Fruit fly (Drosophila melanogaster): ENCODE results near the gene CG31106.

CG31106 gene

dm6 chr3R:25232271-25232989 is 16.3 kb downstream of the CG31106 start, which contains the start of gene Cad96Cb (continued):
- TF ChIP-seq CG42726 (GFP tag; IDR thresholded peaks at IDR 0.05; ENCODE audit: partially characterized antibody) (no peak), Hr39 (optimal IDR thresholded peaks at IDR 0.05) (no peak), Stat92E (GFP tag; optimal IDR thresholded peaks at IDR 0.05) (peak in 1 of 3 experiments; percentile 27), ems (GFP tag; optimal IDR thresholded peaks at IDR 0.05) (peak; percentile 76), hkb (optimal IDR thresholded peaks at IDR 0.05) (no peak), hkb (GFP tag; IDR thresholded peaks at IDR 0.05) (peak; percentile 79), CG8290 (GFP tag; optimal IDR thresholded peaks at IDR 0.05) (no peak), CG8290 (tag; optimal IDR thresholded peaks at IDR 0.05) (peak in 1 of 2 experiments; percentile 3), Sox102F (GFP tag; optimal IDR thresholded peaks at IDR 0.05) (peak; percentile 86), Ada2b (GFP tag; IDR thresholded peaks at IDR 0.05) (no peak), H2.0 (GFP tag; IDR thresholded peaks at IDR 0.05) (peak; percentile 38; the same call in 1 of the 2 replicates), Awh (GFP tag; IDR thresholded peaks at IDR 0.05) (peak; percentile 25; the same call in 1 of the 2 replicates), Atf6 (GFP tag; IDR thresholded peaks at IDR 0.05) (peak; percentile 36; the same call in 1 of the 2 replicates), Trl (optimal IDR thresholded peaks at IDR 0.05) (no peak), Trl (GFP tag; optimal IDR thresholded peaks at IDR 0.05) (peak; percentile 74), ash1 (GFP tag; optimal IDR thresholded peaks at IDR 0.05) (no peak), CG11085 (GFP tag; IDR thresholded peaks at IDR 0.05) (no peak), jumu (GFP tag; optimal IDR thresholded peaks at IDR 0.05) (peak; percentile 76), Sox100B (GFP tag; optimal IDR thresholded peaks at IDR 0.05) (peak; percentile 96), CG34422 (GFP tag; IDR thresholded peaks at IDR 0.05) (peak; percentile 41; the same call in 2 of the 3 replicates), CG32532 (GFP tag; IDR thresholded peaks at IDR 0.05) (peak; percentile 40; the same call in 1 of the 2 replicates), croc (GFP tag; conservative IDR thresholded peaks at IDR 0.05) (peak; percentile 74), CG17568 (GFP tag; optimal IDR thresholded peaks at IDR 0.05) (no peak), eyg (GFP tag; optimal IDR thresholded peaks at IDR 0.05) (peak; percentile 75), caup (GFP tag; optimal IDR thresholded peaks at IDR 0.05; ENCODE audit: severe bottlenecking) (peak; percentile 66), CG18619 (GFP tag; optimal IDR thresholded peaks at IDR 0.05) (peak; percentile 82), CG9817 (tag; optimal IDR thresholded peaks at IDR 0.05) (peak; percentile 43), wor (GFP tag; IDR thresholded peaks at IDR 0.05) (peak; percentile 66), shn (GFP tag; optimal IDR thresholded peaks at IDR 0.05) (peak; percentile 53), pan (optimal IDR thresholded peaks at IDR 0.05) (no peak), pan (GFP tag; optimal IDR thresholded peaks at IDR 0.05 in 1 of 2, IDR thresholded peaks at IDR 0.05 in 1 of 2) (peak in 1 of 2 experiments; percentile 66), cas (GFP tag; IDR thresholded peaks at IDR 0.05) (no peak), bowl (GFP tag; IDR thresholded peaks at IDR 0.05) (no peak), CG6689 (GFP tag; IDR thresholded peaks at IDR 0.05) (peak; percentile 81), trem (tag; optimal IDR thresholded peaks at IDR 0.05) (peak; percentile 76), CoRest (tag; optimal IDR thresholded peaks at IDR 0.05) (peak; percentile 90), yki (optimal IDR thresholded peaks at IDR 0.05) (no peak), NFAT (GFP tag; IDR thresholded peaks at IDR 0.05) (no peak), ci (GFP tag; IDR thresholded peaks at IDR 0.05) (peak; percentile 63; the same call in 2 of the 3 replicates), CG13775 (GFP tag; optimal IDR thresholded peaks at IDR 0.05) (peak; percentile 84), bigmax (GFP tag; optimal IDR thresholded peaks at IDR 0.05) (no peak), Lim3 (GFP tag; IDR thresholded peaks at IDR 0.05) (no peak), CG3847 (GFP tag; IDR thresholded peaks at IDR 0.05) (peak; percentile 41; the same call in 1 of the 2 replicates), CG13894 (tag; optimal IDR thresholded peaks at IDR 0.05) (no peak), CG2889 (GFP tag; IDR thresholded peaks at IDR 0.05) (no peak), Six4 (GFP tag; optimal IDR thresholded peaks at IDR 0.05) (peak; percentile 78), Mes4 (GFP tag; optimal IDR thresholded peaks at IDR 0.05) (peak; percentile 85), Sry-δ (GFP tag; optimal IDR thresholded peaks at IDR 0.05) (peak; percentile 21), CG9437 (GFP tag; optimal IDR thresholded peaks at IDR 0.05) (peak; percentile 87), Lhr (GFP tag; optimal IDR thresholded peaks at IDR 0.05) (peak; percentile 68), Bgb (GFP tag; IDR thresholded peaks at IDR 0.05; ENCODE audit: partially characterized antibody) (no peak)

All from whole organism, embryonic.